Worm (Caenorhabditis elegans) whole organism, late embryonic: Measurements from ENCODE around the gene ZK616.5.
"Not testable (repeated sequence)": the region's sequence is repeated elsewhere in the genome, so short reads cannot be mapped to it uniquely, and the experiment has no call there.

Experiments
- C08G9.2 ChIP-seq: sonication (generic microtip); optimal IDR thresholded peaks from 2 replicates; lab custom pipeline; 2016; ENCODE audit warnings: mild to moderate bottlenecking, missing genetic modification characterization, moderate library complexity, missing compliant biosample characterization
- C38D4.7 ChIP-seq: fragments of 200-800 bp; sonication (Bioruptor generic); optimal IDR thresholded peaks from 2 replicates; lab custom pipeline; 2018; ENCODE audit warnings: mild to moderate bottlenecking, missing genetic modification characterization, moderate library complexity, missing compliant biosample characterization
- T23F11.4 ChIP-seq: fragments of 200-800 bp; sonication (Bioruptor generic); optimal IDR thresholded peaks from 2 replicates; lab custom pipeline; 2018; ENCODE audit warnings: mild to moderate bottlenecking, missing genetic modification characterization, missing compliant biosample characterization
- Y22D7AL.16 ChIP-seq: sonication (generic microtip); optimal IDR thresholded peaks from 2 replicates; lab custom pipeline; 2016; ENCODE audit warnings: missing genetic modification characterization, missing compliant biosample characterization
- ceh-14 ChIP-seq: sonication (generic microtip); optimal IDR thresholded peaks from 2 replicates; lab custom pipeline; 2016; ENCODE audit warnings: missing genotype, missing genetic modification characterization, missing compliant biosample characterization
- ceh-18 ChIP-seq: sonication (generic microtip); optimal IDR thresholded peaks from 2 replicates; lab custom pipeline; 2016; ENCODE audit warnings: missing genetic modification characterization, missing compliant biosample characterization
- ceh-19 ChIP-seq: fragments of 200-800 bp; sonication (Bioruptor generic); optimal IDR thresholded peaks from 2 replicates; lab custom pipeline; 2018; ENCODE audit warnings: mild to moderate bottlenecking, missing genetic modification characterization, missing compliant biosample characterization
- ceh-22 ChIP-seq: sonication (generic microtip); optimal IDR thresholded peaks from 2 replicates; lab custom pipeline; 2017; ENCODE audit warnings: missing biosample characterization, missing genetic modification characterization
- ceh-31 ChIP-seq: sonication (generic microtip); optimal IDR thresholded peaks from 2 replicates; lab custom pipeline; 2016; ENCODE audit warnings: missing genetic modification characterization, missing compliant biosample characterization
- ceh-45 ChIP-seq: fragments of 200-800 bp; sonication (Bioruptor generic); IDR thresholded peaks from 2 replicates; pipeline ENCODE4 v1.3.6; 2022; ENCODE audit warnings: missing genetic modification reagents, missing genetic modification characterization, missing compliant biosample characterization
- ceh-48 ChIP-seq: sonication (generic microtip); optimal IDR thresholded peaks from 2 replicates; lab custom pipeline; 2016; ENCODE audit warnings: missing genetic modification characterization, inconsistent platforms, missing compliant biosample characterization
- ceh-9 ChIP-seq: sonication (generic microtip); optimal IDR thresholded peaks from 2 replicates; lab custom pipeline; 2016; ENCODE audit warnings: mild to moderate bottlenecking, missing genetic modification characterization, inconsistent platforms, missing compliant biosample characterization
- dmd-4 ChIP-seq: sonication (generic microtip); optimal IDR thresholded peaks from 2 replicates; lab custom pipeline; 2016; ENCODE audit warnings: borderline replicate concordance, missing genetic modification characterization, missing compliant biosample characterization
- dve-1 ChIP-seq: sonication (generic microtip); optimal IDR thresholded peaks from 2 replicates; lab custom pipeline; 2017; ENCODE audit warnings: antibody characterized with exemption, mild to moderate bottlenecking, missing genetic modification characterization, missing compliant biosample characterization
- elt-2 ChIP-seq: sonication (generic microtip); optimal IDR thresholded peaks from 2 replicates; lab custom pipeline; 2016; ENCODE audit warnings: missing genetic modification reagents, missing genetic modification characterization, missing compliant biosample characterization
- elt-4 ChIP-seq: sonication (generic microtip); optimal IDR thresholded peaks from 2 replicates; lab custom pipeline; 2016; ENCODE audit warnings: missing genetic modification characterization, missing compliant biosample characterization
- eyg-1 ChIP-seq: sonication (generic microtip); optimal IDR thresholded peaks from 2 replicates; lab custom pipeline; 2016; ENCODE audit warnings: missing genotype, missing genetic modification characterization, missing compliant biosample characterization
- fax-1 ChIP-seq: sonication (generic microtip); optimal IDR thresholded peaks from 2 replicates; lab custom pipeline; 2016; ENCODE audit warnings: missing genotype, missing genetic modification characterization, missing compliant biosample characterization
- fkh-6 ChIP-seq: sonication (generic microtip); optimal IDR thresholded peaks from 2 replicates; lab custom pipeline; 2016; ENCODE audit warnings: missing genetic modification characterization, missing compliant biosample characterization
- gmeb-2 ChIP-seq: sonication (generic microtip); optimal IDR thresholded peaks from 2 replicates; lab custom pipeline; 2016; ENCODE audit warnings: missing genetic modification characterization, inconsistent platforms, missing compliant biosample characterization
- hlh-13 ChIP-seq: fragments of 200-800 bp; sonication (Bioruptor generic); optimal IDR thresholded peaks from 2 replicates; lab custom pipeline; 2018; ENCODE audit warnings: mild to moderate bottlenecking, missing genetic modification characterization, missing compliant biosample characterization
- hlh-15 ChIP-seq: sonication (generic microtip); optimal IDR thresholded peaks from 2 replicates; lab custom pipeline; 2016; ENCODE audit warnings: missing genetic modification characterization, missing compliant biosample characterization
- hlh-8 ChIP-seq: sonication (generic microtip); optimal IDR thresholded peaks from 2 replicates; lab custom pipeline; 2016; ENCODE audit warnings: missing genotype, missing genetic modification characterization, missing compliant biosample characterization
- lin-11 ChIP-seq: fragments of 200-800 bp; sonication (Bioruptor generic); optimal IDR thresholded peaks from 2 replicates; lab custom pipeline; 2018; ENCODE audit warnings: mild to moderate bottlenecking, missing genetic modification characterization, missing compliant biosample characterization
- madf-2 ChIP-seq: sonication (generic microtip); optimal IDR thresholded peaks from 2 replicates; lab custom pipeline; 2017; ENCODE audit warnings: missing genetic modification characterization, missing compliant biosample characterization
- mec-3 ChIP-seq: sonication (generic microtip); optimal IDR thresholded peaks from 2 replicates; lab custom pipeline; 2016; ENCODE audit warnings: borderline replicate concordance, missing genetic modification characterization, missing compliant biosample characterization
- nfya-1 ChIP-seq: sonication (generic microtip); optimal IDR thresholded peaks from 2 replicates; lab custom pipeline; 2017; ENCODE audit warnings: missing genetic modification characterization, mild to moderate bottlenecking, missing compliant biosample characterization, antibody characterized with exemption, moderate library complexity
- nhr-11 ChIP-seq: fragments of 150-350 bp; optimal IDR thresholded peaks from 2 replicates; lab custom pipeline; 2014; ENCODE audit warnings: missing biosample characterization, missing genetic modification characterization
- npax-4 ChIP-seq: sonication (generic microtip); optimal IDR thresholded peaks from 2 replicates; lab custom pipeline; 2016; ENCODE audit warnings: missing genetic modification characterization, missing compliant biosample characterization
- odd-2 ChIP-seq: sonication (generic microtip); optimal IDR thresholded peaks from 2 replicates; lab custom pipeline; 2017; ENCODE audit warnings: antibody characterized with exemption, mild to moderate bottlenecking, missing genetic modification characterization, missing compliant biosample characterization
- pag-3 ChIP-seq: sonication (generic microtip); optimal IDR thresholded peaks from 2 replicates; lab custom pipeline; 2016; ENCODE audit warnings: missing compliant biosample characterization, missing genetic modification characterization, borderline replicate concordance
- pat-9 ChIP-seq: fragments of 200-800 bp; sonication (Bioruptor generic); optimal IDR thresholded peaks from 2 replicates; lab custom pipeline; 2018; ENCODE audit warnings: mild to moderate bottlenecking, missing genetic modification characterization, moderate library complexity, missing compliant biosample characterization
- pha-2 ChIP-seq: sonication (generic microtip); optimal IDR thresholded peaks from 2 replicates; lab custom pipeline; 2017; ENCODE audit warnings: mild to moderate bottlenecking, missing genetic modification characterization, missing compliant biosample characterization
- pqm-1 ChIP-seq: sonication (generic microtip); optimal IDR thresholded peaks from 2 replicates; lab custom pipeline; 2016; ENCODE audit warnings: missing genetic modification characterization, missing compliant biosample characterization
- rnt-1 ChIP-seq: sonication (generic microtip); optimal IDR thresholded peaks from 2 replicates; lab custom pipeline; 2016; ENCODE audit warnings: missing genetic modification characterization, missing compliant biosample characterization
- sdc-2 ChIP-seq: sonication (generic microtip); optimal IDR thresholded peaks from 2 replicates; lab custom pipeline; 2016; ENCODE audit warnings: missing genotype, missing genetic modification characterization, missing compliant biosample characterization
- sox-4 ChIP-seq: sonication (generic microtip); optimal IDR thresholded peaks from 2 replicates; lab custom pipeline; 2017; ENCODE audit warnings: mild to moderate bottlenecking, missing genetic modification characterization, inconsistent platforms, missing compliant biosample characterization
- syd-9 ChIP-seq: sonication (generic microtip); optimal IDR thresholded peaks from 2 replicates; lab custom pipeline; 2016; ENCODE audit warnings: mild to moderate bottlenecking, missing genetic modification characterization, moderate library complexity, missing compliant biosample characterization
- tbx-2 ChIP-seq: sonication (generic microtip); optimal IDR thresholded peaks from 2 replicates; lab custom pipeline; 2016; ENCODE audit warnings: missing genetic modification characterization, missing compliant biosample characterization
- ttx-3 ChIP-seq: sonication (generic microtip); optimal IDR thresholded peaks from 2 replicates; lab custom pipeline; 2016; ENCODE audit warnings: missing genetic modification reagents, missing genetic modification characterization, missing compliant biosample characterization
- ztf-16 ChIP-seq: sonication (generic microtip); optimal IDR thresholded peaks from 2 replicates; lab custom pipeline; 2017; ENCODE audit warnings: missing genetic modification characterization, missing compliant biosample characterization

Gene ZK616.5

ce11 chrIV:5391507-5392057 lies at the start of gene ZK616.5, which contains the start of gene htp-1:
TSS of gene ZK616.5 (plus strand) at chrIV:5391929.
TSS of gene htp-1 (minus strand) at chrIV:5391557.
- TF ChIP-seq ceh-18 (tag; lab: Kevin White, UChicago) (no peak), T23F11.4 (GFP tag; lab: Kevin White, UChicago) (no peak), odd-2 (tag; lab: Kevin White, UChicago) (no peak), gmeb-2 (tag; lab: Kevin White, UChicago) (no peak), ceh-22 (tag; lab: Kevin White, UChicago) (no peak), dve-1 (tag; lab: Kevin White, UChicago) (no peak), madf-2 (tag; lab: Kevin White, UChicago) (no peak), hlh-15 (no peak), nhr-11 (tag; lab: Kevin White, UChicago) (no peak)

- TF ChIP-seq ceh-31 (no peak), elt-4 (tag; lab: Kevin White, UChicago) (no peak), pha-2 (tag; lab: Kevin White, UChicago) (no peak), syd-9 (no peak), Y22D7AL.16 (tag; lab: Kevin White, UChicago) (no peak)
- TF ChIP-seq, all 69 proteins: peak for 0
Measured at ce11 chrIV:5344168-5344567, 47.6 kb upstream of the ZK616.5 start.

- not testable (repeated sequence) for TF ChIP-seq C38D4.7 (GFP tag; lab: Kevin White, UChicago); hlh-15; eyg-1 (tag; lab: Kevin White, UChicago)
Measured at ce11 chrIV:5350480-5351193, 41.1 kb upstream of the ZK616.5 start, which contains the start of gene gba-4. TSS of gene gba-4 (minus strand) at chrIV:5350897.

- TF ChIP-seq C08G9.2 (no peak), ceh-9 (tag; lab: Kevin White, UChicago) (no peak), ceh-45 (GFP tag; lab: Robert Waterston, UW) (no peak), ceh-19 (GFP tag; lab: Kevin White, UChicago) (no peak), nfya-1 (no peak), hlh-13 (no peak), lin-11 (tag; lab: Kevin White, UChicago) (no peak), hlh-8 (tag; lab: Kevin White, UChicago) (no peak), pat-9 (tag; lab: Kevin White, UChicago) (no peak), ztf-16 (no peak), fax-1 (no peak), rnt-1 (tag; lab: Kevin White, UChicago) (no peak)
Measured at ce11 chrIV:5353364-5353763, 38.4 kb upstream of the ZK616.5 start, which contains the start of gene Y4C6B.7. TSS of gene Y4C6B.7 (minus strand) at chrIV:5353464.

- peak; percentile 17 for TF ChIP-seq tbx-2 (tag; lab: Kevin White, UChicago)
- peak; percentile 24 for TF ChIP-seq ttx-3 (tag; lab: Kevin White, UChicago)
- TF ChIP-seq pqm-1 (tag; lab: Kevin White, UChicago): no peak
- TF ChIP-seq, all 69 proteins: peak for 2
Measured at ce11 chrIV:5354124-5354523, 37.6 kb upstream of the ZK616.5 start, which contains the start of gene Y4C6B.1. TSS of gene Y4C6B.1 (plus strand) at chrIV:5354488.

ce11 chrIV:5354564-5354963 lies 37.2 kb upstream of the ZK616.5 start:
- TF ChIP-seq elt-2 (tag; lab: Kevin White, UChicago) (no peak), dmd-4 (no peak), sdc-2 (tag; lab: Kevin White, UChicago) (no peak), pag-3 (no peak), hlh-15 (no peak), ceh-14 (tag; lab: Kevin White, UChicago) (no peak), mec-3 (tag; lab: Kevin White, UChicago) (no peak), fkh-6 (tag; lab: Kevin White, UChicago) (no peak), npax-4 (tag; lab: Kevin White, UChicago) (no peak), sox-4 (tag; lab: Kevin White, UChicago) (no peak), C08G9.2 (no peak), elt-4 (tag; lab: Kevin White, UChicago) (no peak), ceh-48 (tag; lab: Kevin White, UChicago) (no peak)
